Worm (Caenorhabditis elegans) whole organism, L2 larva: ENCODE data around the gene C07D10.6.

Experiments
- F13H6.1 ChIP-seq: sonication (generic microtip); optimal IDR thresholded peaks from 2 replicates; lab custom pipeline; 2016; ENCODE audit warnings: missing genetic modification characterization, missing compliant biosample characterization
- ZK546.5 ChIP-seq: sonication (generic microtip); optimal IDR thresholded peaks from 2 replicates; lab custom pipeline; 2017; ENCODE audit warnings: missing biosample characterization, missing genetic modification characterization
- aly-2 ChIP-seq: fragments of 150-350 bp; optimal IDR thresholded peaks from 2 replicates; lab custom pipeline; 2014; ENCODE audit warnings: missing biosample characterization, missing genetic modification characterization
- ama-1 ChIP-seq: fragments of 150-350 bp; optimal IDR thresholded peaks from 2 replicates; lab custom pipeline; 2018; ENCODE audit warnings: inconsistent platforms
- elt-3 ChIP-seq: sonication (generic microtip); optimal IDR thresholded peaks from 2 replicates; lab custom pipeline; 2017; ENCODE audit warnings: missing biosample characterization, missing genetic modification characterization
- mdl-1 ChIP-seq, 2 experiments: fragments of 150-350 bp in 1 of 2; sonication (generic microtip) in 1 of 2; optimal IDR thresholded peaks; 2 replicates each; lab custom pipeline; 2017; ENCODE audit warnings: missing biosample characterization in 2 of 2, missing genetic modification characterization in 2 of 2
- skn-1 ChIP-seq: sonication (generic microtip); optimal IDR thresholded peaks from 2 replicates; lab custom pipeline; 2017; ENCODE audit warnings: missing biosample characterization, missing genetic modification characterization
- snpc-4 ChIP-seq: fragments of 150-350 bp; optimal IDR thresholded peaks from 2 replicates; lab custom pipeline; 2014; ENCODE audit warnings: missing biosample characterization, missing genetic modification characterization

ce11 chrII:7396081-7396480 lies 17.0 kb downstream of the C07D10.6 start:
- TF ChIP-seq snpc-4 (tag; lab: Kevin White, UChicago) (no peak), ZK546.5 (tag; lab: Kevin White, UChicago) (no peak), aly-2 (tag; lab: Kevin White, UChicago) (no peak), elt-3 (tag; lab: Kevin White, UChicago) (no peak), ama-1 (lab: Kevin White, UChicago) (no peak), skn-1 (tag; lab: Kevin White, UChicago) (no peak), F13H6.1 (no peak), mdl-1 (tag; optimal IDR thresholded peaks at IDR 0.05; lab: Kevin White, UChicago) (no peak)
